Fruit fly (Drosophila melanogaster) whole organism, embryonic: ENCODE data around the gene mxc.

Experiments
- CG10267 ChIP-seq: fragments of 200-800 bp; sonication (Bioruptor generic); optimal IDR thresholded peaks from 2 replicates; lab custom pipeline; 2018; ENCODE audit warnings: missing biosample characterization, mild to moderate bottlenecking, missing genetic modification characterization, moderate library complexity
- CG10654 ChIP-seq: fragments of 200-800 bp; sonication (Bioruptor generic); optimal IDR thresholded peaks from 2 replicates; lab custom pipeline; 2016; ENCODE audit warnings: missing biosample characterization, missing genetic modification characterization
- CG11247 ChIP-seq: fragments of 200-800 bp; sonication (Bioruptor generic); IDR thresholded peaks from 2 replicates; pipeline ENCODE4 v1.3.6; 2022; ENCODE audit warnings: missing biosample characterization, missing genetic modification characterization
- CG12236 ChIP-seq: fragments of 200-800 bp; sonication (Bioruptor generic); optimal IDR thresholded peaks from 2 replicates; lab custom pipeline; 2016; ENCODE audit warnings: missing biosample characterization, missing genetic modification characterization
- CG13287 ChIP-seq: fragments of 200-800 bp; sonication (Bioruptor generic); IDR thresholded peaks from 2 replicates; pipeline ENCODE4 v1.3.6; 2022; ENCODE audit warnings: missing biosample characterization, missing genetic modification characterization; ENCODE audit not compliant: partially characterized antibody
- CG15011 ChIP-seq: fragments of 200-800 bp; sonication (Bioruptor generic); optimal IDR thresholded peaks from 3 replicates; lab custom pipeline; 2018; ENCODE audit warnings: missing biosample characterization, mild to moderate bottlenecking, missing genetic modification characterization
- CG15514 ChIP-seq: fragments of 200-800 bp; sonication (Bioruptor generic); optimal IDR thresholded peaks from 3 replicates; lab custom pipeline; 2017; ENCODE audit warnings: missing biosample characterization, missing genetic modification characterization, mild to moderate bottlenecking, moderate library complexity, missing genetic modification reagents
- CG15696 ChIP-seq: fragments of 200-800 bp; sonication (Bioruptor generic); optimal IDR thresholded peaks from 2 replicates; lab custom pipeline; 2019; ENCODE audit warnings: missing biosample characterization, mild to moderate bottlenecking, missing genetic modification characterization, moderate library complexity
- CG2199 ChIP-seq: fragments of 200-800 bp; sonication (Bioruptor generic); IDR thresholded peaks from 3 replicates; pipeline ENCODE4 v1.3.6; 2022; ENCODE audit warnings: missing biosample characterization, missing genetic modification characterization
- CG31441 ChIP-seq: fragments of 200-800 bp; sonication (Bioruptor generic); IDR thresholded peaks from 2 replicates; pipeline ENCODE4 v1.3.6; 2022; ENCODE audit warnings: missing biosample characterization, missing genetic modification characterization
- CG32767 ChIP-seq: fragments of 200-800 bp; sonication (Bioruptor generic); IDR thresholded peaks from 2 replicates; pipeline ENCODE4 v1.3.6; 2022; ENCODE audit warnings: missing biosample characterization, missing genetic modification characterization
- CG34376 ChIP-seq: fragments of 200-800 bp; sonication (Bioruptor generic); optimal IDR thresholded peaks from 2 replicates; lab custom pipeline; 2018; ENCODE audit warnings: missing biosample characterization, mild to moderate bottlenecking, missing genetic modification characterization
- CG4424 ChIP-seq: fragments of 200-800 bp; sonication (Bioruptor generic); optimal IDR thresholded peaks from 3 replicates; lab custom pipeline; 2016; ENCODE audit warnings: missing biosample characterization, missing genetic modification characterization
- CG4707 ChIP-seq: fragments of 200-800 bp; sonication (Bioruptor generic); optimal IDR thresholded peaks from 2 replicates; lab custom pipeline; 2018; ENCODE audit warnings: missing biosample characterization, mild to moderate bottlenecking, missing genetic modification characterization, moderate library complexity
- CG4820 ChIP-seq: fragments of 200-800 bp; sonication (Bioruptor generic); optimal IDR thresholded peaks from 3 replicates; lab custom pipeline; 2016; ENCODE audit warnings: missing biosample characterization, missing genetic modification characterization
- CG6854 ChIP-seq: fragments of 200-800 bp; sonication (Bioruptor generic); optimal IDR thresholded peaks from 3 replicates; lab custom pipeline; 2017; ENCODE audit warnings: missing biosample characterization, mild to moderate bottlenecking, missing genetic modification characterization
- CG7556 ChIP-seq: fragments of 200-800 bp; sonication (Bioruptor generic); optimal IDR thresholded peaks from 2 replicates; lab custom pipeline; 2017; ENCODE audit warnings: missing biosample characterization, mild to moderate bottlenecking, missing genetic modification characterization
- CG8281 ChIP-seq: fragments of 200-800 bp; sonication (Bioruptor generic); optimal IDR thresholded peaks from 2 replicates; lab custom pipeline; 2018; ENCODE audit warnings: missing biosample characterization, mild to moderate bottlenecking, missing genetic modification characterization, moderate library complexity
- CHES-1-like ChIP-seq: fragments of 200-800 bp; sonication (Bioruptor generic); optimal IDR thresholded peaks from 2 replicates; lab custom pipeline; 2016; ENCODE audit warnings: missing biosample characterization, missing genetic modification characterization
- CrebB ChIP-seq: fragments of 200-800 bp; sonication (Bioruptor generic); optimal IDR thresholded peaks from 3 replicates; lab custom pipeline; 2018; ENCODE audit warnings: missing biosample characterization, mild to moderate bottlenecking, missing genetic modification characterization
- Dp ChIP-seq: fragments of 200-800 bp; sonication (Bioruptor generic); optimal IDR thresholded peaks from 2 replicates; lab custom pipeline; 2018; ENCODE audit warnings: missing biosample characterization, mild to moderate bottlenecking, missing genetic modification characterization, moderate library complexity
- Ets65A ChIP-seq: fragments of 200-800 bp; sonication (Bioruptor generic); peaks from one replicate; lab custom pipeline; 2016; ENCODE audit warnings: missing biosample characterization, missing genetic modification characterization
- HHEX ChIP-seq: fragments of 200-800 bp; sonication (Bioruptor generic); optimal IDR thresholded peaks from 3 replicates; lab custom pipeline; 2017; ENCODE audit warnings: missing biosample characterization, mild to moderate bottlenecking, missing genetic modification characterization, missing genetic modification reagents
- HLH3B ChIP-seq: fragments of 200-800 bp; sonication (Bioruptor generic); IDR thresholded peaks from 2 replicates; pipeline ENCODE4 v1.3.6; 2022; ENCODE audit warnings: missing biosample characterization, missing genetic modification characterization
- HLH4C ChIP-seq: fragments of 200-800 bp; sonication (Bioruptor generic); IDR thresholded peaks from 3 replicates; pipeline ENCODE4 v1.3.6; 2022; ENCODE audit warnings: missing biosample characterization, missing genetic modification characterization; ENCODE audit not compliant: partially characterized antibody
- Jarid2 ChIP-seq: fragments of 200-800 bp; sonication (Bioruptor generic); optimal IDR thresholded peaks from 3 replicates; lab custom pipeline; 2017; ENCODE audit warnings: mild to moderate bottlenecking, missing biosample characterization, missing genetic modification reagents, missing genetic modification characterization
- Nf-YB ChIP-seq: fragments of 200-800 bp; sonication (Bioruptor generic); optimal IDR thresholded peaks from 3 replicates; lab custom pipeline; 2019; ENCODE audit warnings: missing biosample characterization, mild to moderate bottlenecking, missing genetic modification characterization, moderate library complexity
- Nf-YC ChIP-seq: fragments of 200-800 bp; optimal IDR thresholded peaks from 3 replicates; lab custom pipeline; 2019; ENCODE audit warnings: missing biosample characterization, mild to moderate bottlenecking, missing genetic modification characterization, moderate library complexity
- Sin3A ChIP-seq: fragments of >200 bp; optimal IDR thresholded peaks from 2 replicates; lab custom pipeline; 2018
- Trl ChIP-seq, 3 experiments: fragments of >200 bp in 2 of 3; fragments of 200-800 bp in 1 of 3; sonication (Bioruptor generic) in 1 of 3; optimal IDR thresholded peaks; 2 replicates in 1 of 3; 3 replicates in 2 of 3; lab custom pipeline; 2016 to 2017; ENCODE audit warnings: missing biosample characterization in 1 of 3, missing genetic modification characterization in 1 of 3
- amos ChIP-seq: fragments of 200-800 bp; sonication (Bioruptor generic); IDR thresholded peaks from 2 replicates; pipeline ENCODE4 v1.3.6; 2022; ENCODE audit warnings: missing biosample characterization, missing genetic modification characterization; ENCODE audit not compliant: partially characterized antibody
- cg ChIP-seq: fragments of 200-800 bp; sonication (Bioruptor generic); optimal IDR thresholded peaks from 3 replicates; lab custom pipeline; 2019; ENCODE audit warnings: missing biosample characterization, mild to moderate bottlenecking, missing genetic modification characterization, moderate library complexity
- chinmo ChIP-seq: fragments of 200-800 bp; sonication (Bioruptor generic); IDR thresholded peaks from 4 replicates; pipeline ENCODE4 v1.3.6; 2022; ENCODE audit warnings: missing biosample characterization, missing genetic modification characterization; ENCODE audit not compliant: partially characterized antibody
- danr ChIP-seq: fragments of 200-800 bp; sonication (Bioruptor generic); IDR thresholded peaks from 2 replicates; pipeline ENCODE4 v1.3.6; 2022; ENCODE audit warnings: missing biosample characterization, missing genetic modification characterization
- fd3F ChIP-seq: fragments of 200-800 bp; sonication (Bioruptor generic); optimal IDR thresholded peaks from 2 replicates; lab custom pipeline; 2018; ENCODE audit warnings: missing biosample characterization, mild to moderate bottlenecking, missing genetic modification characterization, moderate library complexity
- gem ChIP-seq: fragments of 200-800 bp; sonication (Bioruptor generic); optimal IDR thresholded peaks from 2 replicates; lab custom pipeline; 2019; ENCODE audit warnings: missing biosample characterization, mild to moderate bottlenecking, missing genetic modification characterization, moderate library complexity
- gfzf ChIP-seq: fragments of 200-800 bp; sonication (Bioruptor generic); optimal IDR thresholded peaks from 2 replicates; lab custom pipeline; 2016; ENCODE audit warnings: missing biosample characterization, mild to moderate bottlenecking, missing genetic modification characterization, moderate library complexity
- hb ChIP-seq: fragments of 200-800 bp; sonication (Bioruptor generic); IDR thresholded peaks from 3 replicates; pipeline ENCODE4 v1.3.6; 2022; ENCODE audit warnings: missing biosample characterization, missing genetic modification characterization; ENCODE audit not compliant: partially characterized antibody
- hkb ChIP-seq, 2 experiments: fragments of 200-800 bp in 1 of 2; fragments of >200 bp in 1 of 2; sonication (Bioruptor generic) in 1 of 2; IDR thresholded peaks in 1 of 2; optimal IDR thresholded peaks in 1 of 2; 2 replicates each; pipeline versions ENCODE4 v1.3.6 to Lab custom; 2017 to 2022; ENCODE audit warnings: missing biosample characterization in 1 of 2, missing genetic modification characterization in 1 of 2
- luna ChIP-seq: fragments of 200-800 bp; sonication (Bioruptor generic); optimal IDR thresholded peaks from 2 replicates; lab custom pipeline; 2016; ENCODE audit warnings: missing biosample characterization, missing genetic modification characterization
- phol ChIP-seq: fragments of 200-800 bp; sonication (Bioruptor generic); optimal IDR thresholded peaks from 3 replicates; lab custom pipeline; 2018; ENCODE audit warnings: missing biosample characterization, mild to moderate bottlenecking, missing genetic modification characterization, moderate library complexity
- pita ChIP-seq: fragments of 200-800 bp; sonication (Bioruptor generic); optimal IDR thresholded peaks from 2 replicates; lab custom pipeline; 2017; ENCODE audit warnings: missing biosample characterization, mild to moderate bottlenecking, missing genetic modification characterization
- run ChIP-seq: fragments of 200-800 bp; sonication (Bioruptor generic); optimal IDR thresholded peaks from 3 replicates; lab custom pipeline; 2018; ENCODE audit warnings: missing biosample characterization, mild to moderate bottlenecking, missing genetic modification characterization
- sens ChIP-seq: fragments of 200-800 bp; sonication (Bioruptor generic); peaks from one replicate; lab custom pipeline; 2016; ENCODE audit warnings: missing biosample characterization, missing genetic modification characterization
- tap ChIP-seq: fragments of 200-800 bp; optimal IDR thresholded peaks from 3 replicates; lab custom pipeline; 2019; ENCODE audit warnings: missing biosample characterization, mild to moderate bottlenecking, missing genetic modification characterization, moderate library complexity
- yki ChIP-seq: fragments of >200 bp; optimal IDR thresholded peaks from 3 replicates; lab custom pipeline; 2018

The mxc gene

DNA sequence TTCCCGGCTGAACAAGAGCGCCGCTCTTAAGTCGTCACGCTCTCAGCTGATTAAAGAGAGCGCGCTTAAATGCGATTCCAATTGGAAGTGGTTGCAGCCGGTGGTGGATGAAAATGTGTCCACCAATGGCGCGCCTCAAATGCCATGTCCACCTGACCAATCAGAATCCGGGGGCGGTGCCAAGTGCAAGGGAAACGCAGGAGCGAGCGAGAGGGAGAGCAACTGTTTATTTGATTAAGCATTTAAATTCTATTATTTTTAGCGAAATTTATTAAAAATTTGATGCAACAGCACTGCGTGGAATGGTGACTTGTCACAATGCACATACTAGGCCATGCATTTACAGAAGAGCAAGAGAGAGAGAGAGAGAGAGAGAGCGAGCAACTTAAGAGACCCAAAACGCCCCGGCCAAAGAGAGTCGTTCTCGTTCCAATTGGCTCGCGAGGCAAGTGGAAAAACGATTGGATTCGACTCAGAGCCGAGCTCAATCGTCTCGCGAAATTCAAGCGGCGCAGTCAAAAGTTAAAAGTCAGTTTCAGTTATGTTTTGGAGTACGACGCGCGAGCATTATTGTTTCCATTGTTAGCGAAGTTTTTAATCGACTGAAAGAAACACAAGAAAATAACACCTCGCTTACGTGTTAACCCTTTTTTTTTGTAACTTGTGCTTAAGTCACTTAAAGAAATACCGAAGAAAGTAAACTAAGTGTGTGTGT is 40.9 kb upstream of the mxc start, which contains the start of gene lz (continued):
- TF ChIP-seq HHEX (GFP tag; lab: Kevin White, UChicago) (no peak), phol (tag; lab: Kevin White, UChicago) (no peak), CG13287 (GFP tag; lab: Robert Waterston, UW) (0 out of 2 replicates have a peak, but pooled peaks have one; percentile 8), chinmo (0 out of 4 replicates have a peak, but pooled peaks have one; percentile 52), yki (lab: Kevin White, UChicago) (peak; percentile 73), hkb (optimal IDR thresholded peaks at IDR 0.05; lab: Kevin White, UChicago) (no peak), hkb (GFP tag; IDR thresholded peaks at IDR 0.05; lab: Robert Waterston, UW) (no peak), Dp (GFP tag; lab: Kevin White, UChicago) (no peak), Trl (optimal IDR thresholded peaks at IDR 0.05; lab: Kevin White, UChicago) (peak; percentile 89 to 96), Trl (GFP tag; optimal IDR thresholded peaks at IDR 0.05; lab: Kevin White, UChicago) (no peak), Jarid2 (GFP tag; lab: Kevin White, UChicago) (peak; percentile 62)

DNA sequence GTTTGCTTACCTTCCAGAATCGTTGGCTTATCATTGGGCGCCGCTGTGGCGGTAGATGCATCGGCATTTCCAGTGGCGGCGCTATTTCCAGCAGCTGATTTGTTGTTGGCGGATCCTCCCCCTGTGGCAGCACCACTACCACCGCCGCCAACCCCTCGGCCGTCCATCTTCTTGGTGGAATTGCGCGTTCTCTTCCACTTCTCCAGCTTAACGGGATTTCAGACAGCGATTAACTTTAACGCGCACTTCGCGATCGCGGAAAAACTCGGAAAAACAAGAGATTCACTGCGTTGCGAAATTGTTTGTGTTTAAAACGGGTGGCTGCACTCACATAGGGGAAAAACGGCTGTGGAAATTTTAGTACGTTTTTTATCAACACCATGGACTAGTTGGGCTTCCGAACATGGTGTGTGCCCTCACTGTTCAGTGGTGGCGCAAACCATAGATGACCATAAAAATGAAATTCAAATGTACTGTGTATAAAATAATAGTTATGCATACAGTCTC is 39.6 kb upstream of the mxc start, which contains the start of gene c11.1:
c11.1 (minus strand) TSS at position 335 of the 507 bp plus-strand sequence.
- TF ChIP-seq fd3F (GFP tag; lab: Kevin White, UChicago) (no peak), CG15696 (tag; lab: Kevin White, UChicago) (no peak), gem (tag; lab: Kevin White, UChicago) (no peak), hb (GFP tag; lab: Robert Waterston, UW) (no peak), danr (GFP tag; lab: Robert Waterston, UW) (no peak), CG7556 (no peak), CG12236 (GFP tag; lab: Kevin White, UChicago) (no peak), CG10267 (peak; percentile 4), cg (GFP tag; lab: Kevin White, UChicago) (peak; percentile 35), CG34376 (GFP tag; lab: Kevin White, UChicago) (no peak), CG6854 (GFP tag; lab: Kevin White, UChicago) (no peak), Nf-YB (GFP tag; lab: Kevin White, UChicago) (no peak), tap (tag; lab: Kevin White, UChicago) (no peak), run (no peak), CG15011 (GFP tag; lab: Kevin White, UChicago) (no peak), Ets65A (GFP tag; lab: Kevin White, UChicago) (no peak), CG31441 (GFP tag; lab: Robert Waterston, UW) (no peak), CG8281 (tag; lab: Kevin White, UChicago) (no peak), amos (GFP tag; lab: Robert Waterston, UW) (peak; percentile 40; the same call in 1 of the 2 replicates), luna (no peak), HLH3B (GFP tag; lab: Robert Waterston, UW) (no peak), CG15514 (peak; percentile 36), CrebB (tag; lab: Kevin White, UChicago) (no peak), CG32767 (GFP tag; lab: Robert Waterston, UW) (no peak), Nf-YC (tag; lab: Kevin White, UChicago) (peak; percentile 59), chinmo (peak; percentile 72; the same call in 2 of the 4 replicates), HLH4C (GFP tag; lab: Robert Waterston, UW) (peak; percentile 43; the same call in 1 of the 3 replicates), CG2199 (GFP tag; lab: Robert Waterston, UW) (peak; percentile 73; the same call in 2 of the 3 replicates), phol (tag; lab: Kevin White, UChicago) (peak; percentile 19), pita (GFP tag; lab: Kevin White, UChicago) (peak; percentile 87), CG10654 (GFP tag; lab: Kevin White, UChicago) (no peak), gfzf (peak; percentile 95), CG4707 (no peak), sens (GFP tag; lab: Kevin White, UChicago) (peak; percentile 68), CG4424 (GFP tag; lab: Kevin White, UChicago) (no peak), Sin3A (lab: Kevin White, UChicago) (peak; percentile 45), CHES-1-like (GFP tag; lab: Kevin White, UChicago) (peak; percentile 55), CG4820 (GFP tag; lab: Kevin White, UChicago) (no peak), CG11247 (no peak)
